Worm (Caenorhabditis elegans): ENCODE results near the gene T18D3.1.

T18D3.1 gene

ce11 chrX:12480447-12480998 lies 26.0 kb downstream of the T18D3.1 start, which contains the start of gene atf-6 (continued):
- TF ChIP-seq let-607 (tag; optimal IDR thresholded peaks at IDR 0.05), result peak; percentile 41 to 51
- TF ChIP-seq madf-6 (GFP tag; IDR thresholded peaks at IDR 0.05), result no peak
- no peak for TF ChIP-seq D2030.7 (GFP tag; IDR thresholded peaks at IDR 0.05)
- TF ChIP-seq somi-1 (GFP tag; optimal IDR thresholded peaks at IDR 0.05), result no peak
- peak; percentile 53 for TF ChIP-seq ztf-26 (tag; optimal IDR thresholded peaks at IDR 0.05)
- TF ChIP-seq F52B5.7 (tag; optimal IDR thresholded peaks at IDR 0.05), result no peak
- no peak for TF ChIP-seq nfya-2 (GFP tag; IDR thresholded peaks at IDR 0.05)
- TF ChIP-seq ccch-3 (GFP tag; optimal IDR thresholded peaks at IDR 0.05), result no peak
- peak; percentile 98 for TF ChIP-seq egrh-3 (GFP tag; IDR thresholded peaks at IDR 0.05)
- no peak for TF ChIP-seq ZK185.1 (tag; optimal IDR thresholded peaks at IDR 0.05; ENCODE audit: poor library complexity, severe bottlenecking)
- no peak for TF ChIP-seq unc-130 (GFP tag; optimal IDR thresholded peaks at IDR 0.05)
- TF ChIP-seq nhr-27 (tag; optimal IDR thresholded peaks at IDR 0.05), result peak; percentile 3
- TF ChIP-seq B0019.2 (GFP tag; conservative IDR thresholded peaks at IDR 0.05), result no peak
- no peak for TF ChIP-seq Y53F4B.3 (GFP tag; IDR thresholded peaks at IDR 0.05)
- TF ChIP-seq rec-8 (tag; optimal IDR thresholded peaks at IDR 0.05), result no peak
- no peak for TF ChIP-seq ceh-79 (tag; optimal IDR thresholded peaks at IDR 0.05)
- TF ChIP-seq ztf-3 (GFP tag; optimal IDR thresholded peaks at IDR 0.05), result no peak
- no peak for TF ChIP-seq F57A8.1 (GFP tag; optimal IDR thresholded peaks at IDR 0.05)
- 0 out of 2 replicates have a peak, but pooled peaks have one; percentile 20 for TF ChIP-seq let-526 (GFP tag; IDR thresholded peaks at IDR 0.05)
- no peak for TF ChIP-seq attf-3 (GFP tag; conservative IDR thresholded peaks at IDR 0.05)
- no peak for TF ChIP-seq mes-4 (tag; optimal IDR thresholded peaks at IDR 0.05)
- TF ChIP-seq nhr-90 (tag; optimal IDR thresholded peaks at IDR 0.05), result peak; percentile 39
- TF ChIP-seq rpc-1 (optimal IDR thresholded peaks at IDR 0.05), result no peak
- TF ChIP-seq rpc-1 (tag; optimal IDR thresholded peaks at IDR 0.05), result no peak
- no peak for TF ChIP-seq lsy-27 (tag; optimal IDR thresholded peaks at IDR 0.05; ENCODE audit: borderline replicate concordance, insufficient read depth)
- peak; percentile 80 for TF ChIP-seq ets-4 (GFP tag; optimal IDR thresholded peaks at IDR 0.05)
- TF ChIP-seq Y67H2A.10 (GFP tag; conservative IDR thresholded peaks at IDR 0.05), result no peak
- no peak for TF ChIP-seq dpff-1 (tag; optimal IDR thresholded peaks at IDR 0.05)
- no peak for TF ChIP-seq hrde-1 (tag; optimal IDR thresholded peaks at IDR 0.05; ENCODE audit: borderline replicate concordance)
- peak; percentile 88 for TF ChIP-seq attf-5 (GFP tag; optimal IDR thresholded peaks at IDR 0.05)
- TF ChIP-seq B0035.1 (tag; optimal IDR thresholded peaks at IDR 0.05), result no peak
- TF ChIP-seq F23B12.7 (tag; optimal IDR thresholded peaks at IDR 0.05; ENCODE audit: insufficient read depth), result peak; percentile 37
- TF ChIP-seq cebp-1 (GFP tag; IDR thresholded peaks at IDR 0.05), result no peak
- no peak for TF ChIP-seq cebp-1 (tag; optimal IDR thresholded peaks at IDR 0.05)
- TF ChIP-seq C17E4.6 (GFP tag; IDR thresholded peaks at IDR 0.05), result no peak
- no peak for TF ChIP-seq ceh-100 (GFP tag; IDR thresholded peaks at IDR 0.05)
- peak; percentile 71 for TF ChIP-seq K11D2.4 (GFP tag; IDR thresholded peaks at IDR 0.05)
- no peak for TF ChIP-seq Y56A3A.18 (GFP tag; IDR thresholded peaks at IDR 0.05)
- TF ChIP-seq sdz-38 (tag; optimal IDR thresholded peaks at IDR 0.05), result no peak
- no peak for TF ChIP-seq lir-1 (GFP tag; conservative IDR thresholded peaks at IDR 0.05)
- TF ChIP-seq unc-62 (GFP tag; optimal IDR thresholded peaks at IDR 0.05), result no peak
- TF ChIP-seq nhr-80 (tag; optimal IDR thresholded peaks at IDR 0.05), result peak; percentile 97
- TF ChIP-seq snpc-4 (GFP tag; optimal IDR thresholded peaks at IDR 0.05), result no peak
- TF ChIP-seq snpc-4 (tag; optimal IDR thresholded peaks at IDR 0.05), result peak in 1 of 4 experiments; percentile 27
- peak; percentile 58; the same call in 1 of the 2 replicates for TF ChIP-seq ztf-6 (GFP tag; IDR thresholded peaks at IDR 0.05)
- no peak for TF ChIP-seq repo-1 (tag; optimal IDR thresholded peaks at IDR 0.05)
- peak; percentile 56; the same call in 1 of the 2 replicates for TF ChIP-seq hmg-1.2 (GFP tag; IDR thresholded peaks at IDR 0.05)
- no peak for TF ChIP-seq ceh-40 (GFP tag; IDR thresholded peaks at IDR 0.05)
